Worm (Caenorhabditis elegans) whole organism, late embryonic: ENCODE data around the gene srxa-9.

Experiments used
- Y22D7AL.16 ChIP-seq: sonication (generic microtip); optimal IDR thresholded peaks from 2 replicates; lab custom pipeline; 2016; ENCODE audit warnings: missing genetic modification characterization, missing compliant biosample characterization
- ama-1 ChIP-seq: fragments of 150-350 bp; optimal IDR thresholded peaks from 2 replicates; lab custom pipeline; 2014
- ceh-24 ChIP-seq: sonication (generic microtip); optimal IDR thresholded peaks from 2 replicates; lab custom pipeline; 2016; ENCODE audit warnings: mild to moderate bottlenecking, missing genetic modification characterization, missing compliant biosample characterization
- dve-1 ChIP-seq: sonication (generic microtip); optimal IDR thresholded peaks from 2 replicates; lab custom pipeline; 2017; ENCODE audit warnings: antibody characterized with exemption, mild to moderate bottlenecking, missing genetic modification characterization, missing compliant biosample characterization
- fkh-10 ChIP-seq: fragments of 150-350 bp; optimal IDR thresholded peaks from 2 replicates; lab custom pipeline; 2014; ENCODE audit warnings: missing biosample characterization, missing genetic modification reagents, missing genetic modification characterization
- nhr-11 ChIP-seq: fragments of 150-350 bp; optimal IDR thresholded peaks from 2 replicates; lab custom pipeline; 2014; ENCODE audit warnings: missing biosample characterization, missing genetic modification characterization
- pha-4 ChIP-seq: fragments of 150-350 bp; optimal IDR thresholded peaks from 2 replicates; lab custom pipeline; 2018; ENCODE audit warnings: missing biosample characterization, missing genetic modification reagents, missing genetic modification characterization
- unc-55 ChIP-seq: sonication (generic microtip); optimal IDR thresholded peaks from 2 replicates; lab custom pipeline; 2017; ENCODE audit warnings: missing biosample characterization, missing genetic modification reagents, missing genetic modification characterization

- TF ChIP-seq nhr-11 (no peak), dve-1 (tag; lab: Kevin White, UChicago) (no peak), Y22D7AL.16 (no peak), ama-1 (lab: Kevin White, UChicago) (no peak), ceh-24 (no peak), fkh-10 (GFP tag; lab: Kevin White, UChicago) (no peak), unc-55 (no peak), pha-4 (no peak)
Observed at ce11 chrX:15766147-15766546, 19.3 kb downstream of the srxa-9 start, which contains the start of gene bus-17.
